Worm (Caenorhabditis elegans) whole organism, young adult: Measurements from ENCODE around the gene T24B8.7.

Source experiments
- B0019.2 ChIP-seq: fragments of 200-800 bp; sonication (Bioruptor generic); conservative IDR thresholded peaks from 2 replicates; pipeline ENCODE4 v1.3.6; 2022; ENCODE audit warnings: missing genetic modification reagents, missing genetic modification characterization, missing compliant biosample characterization
- B0035.1 ChIP-seq: sonication (generic microtip); optimal IDR thresholded peaks from 2 replicates; lab custom pipeline; 2016; ENCODE audit warnings: missing genetic modification characterization, mild to moderate bottlenecking, missing compliant biosample characterization, missing genotype, missing genetic modification reagents
- C06A6.2 ChIP-seq: fragments of 200-800 bp; sonication (Bioruptor generic); conservative IDR thresholded peaks from 2 replicates; pipeline ENCODE4 v1.3.6; 2022; ENCODE audit warnings: missing genetic modification characterization, missing compliant biosample characterization
- C17E4.6 ChIP-seq: fragments of 200-800 bp; sonication (Bioruptor generic); IDR thresholded peaks from 2 replicates; pipeline ENCODE4 v1.3.6; 2022; ENCODE audit warnings: missing genetic modification reagents, missing genetic modification characterization, missing compliant biosample characterization
- F37B4.10 ChIP-seq: fragments of 200-800 bp; sonication (Bioruptor generic); IDR thresholded peaks from 2 replicates; pipeline ENCODE4 v1.3.6; 2022; ENCODE audit warnings: missing genetic modification characterization, missing compliant biosample characterization
- F57C9.4 ChIP-seq: sonication (generic microtip); optimal IDR thresholded peaks from 2 replicates; lab custom pipeline; 2017; ENCODE audit warnings: mild to moderate bottlenecking, missing genetic modification characterization, missing compliant biosample characterization
- T07F8.4 ChIP-seq: sonication (generic microtip); optimal IDR thresholded peaks from 2 replicates; lab custom pipeline; 2016; ENCODE audit warnings: mild to moderate bottlenecking, missing genetic modification characterization, moderate library complexity, missing compliant biosample characterization
- Y53F4B.3 ChIP-seq: fragments of 200-800 bp; sonication (Bioruptor generic); IDR thresholded peaks from 2 replicates; pipeline ENCODE4 v1.3.6; 2022; ENCODE audit warnings: missing genetic modification reagents, missing genetic modification characterization, missing compliant biosample characterization
- Y56A3A.18 ChIP-seq: fragments of 200-800 bp; sonication (Bioruptor generic); IDR thresholded peaks from 2 replicates; pipeline ENCODE4 v1.3.6; 2022; ENCODE audit warnings: missing genetic modification reagents, missing genetic modification characterization, missing compliant biosample characterization
- ama-1 ChIP-seq, 3 experiments: fragments of 150-350 bp in 1 of 3; sonication (generic microtip) in 2 of 3; optimal IDR thresholded peaks; 2 replicates each; lab custom pipeline; 2014 to 2018; ENCODE audit warnings: missing biosample characterization in 2 of 3, missing genetic modification characterization in 2 of 3, missing genetic modification reagents in 2 of 3
- aptf-3 ChIP-seq: fragments of 200-800 bp; sonication (Bioruptor generic); IDR thresholded peaks from 2 replicates; pipeline ENCODE4 v1.3.6; 2022; ENCODE audit warnings: missing genetic modification characterization, missing compliant biosample characterization
- athp-1 ChIP-seq: sonication (generic microtip); optimal IDR thresholded peaks from 2 replicates; lab custom pipeline; 2017; ENCODE audit warnings: mild to moderate bottlenecking, missing genetic modification characterization, missing compliant biosample characterization
- cebp-2 ChIP-seq: fragments of 200-800 bp; sonication (Bioruptor generic); IDR thresholded peaks from 2 replicates; pipeline ENCODE4 v1.3.6; 2022; ENCODE audit warnings: missing genetic modification characterization, missing compliant biosample characterization
- chd-7 ChIP-seq: sonication (generic microtip); optimal IDR thresholded peaks from 2 replicates; lab custom pipeline; 2016; ENCODE audit warnings: mild to moderate bottlenecking, missing genetic modification characterization, moderate library complexity, missing compliant biosample characterization
- dpff-1 ChIP-seq: sonication (generic microtip); optimal IDR thresholded peaks from 2 replicates; lab custom pipeline; 2017; ENCODE audit warnings: mild to moderate bottlenecking, missing genetic modification characterization, missing compliant biosample characterization
- efl-1 ChIP-seq: fragments of 150-350 bp; optimal IDR thresholded peaks from 2 replicates; lab custom pipeline; 2014; ENCODE audit warnings: missing biosample characterization, missing genetic modification reagents, missing genetic modification characterization
- egl-18 ChIP-seq: fragments of 200-800 bp; sonication (Bioruptor generic); IDR thresholded peaks from 2 replicates; pipeline ENCODE4 v1.3.6; 2022; ENCODE audit warnings: missing genetic modification reagents, missing genetic modification characterization, missing compliant biosample characterization
- ets-4 ChIP-seq: fragments of 200-800 bp; sonication (Bioruptor generic); optimal IDR thresholded peaks from 2 replicates; lab custom pipeline; 2018; ENCODE audit warnings: mild to moderate bottlenecking, missing genetic modification characterization, missing compliant biosample characterization
- gei-17 ChIP-seq: fragments of 200-800 bp; sonication (Bioruptor generic); optimal IDR thresholded peaks from 2 replicates; lab custom pipeline; 2018; ENCODE audit warnings: mild to moderate bottlenecking, missing genetic modification characterization, missing compliant biosample characterization
- hmg-1.2 ChIP-seq: fragments of 200-800 bp; sonication (Bioruptor generic); IDR thresholded peaks from 2 replicates; pipeline ENCODE4 v1.3.6; 2022; ENCODE audit warnings: missing genetic modification reagents, missing genetic modification characterization, missing compliant biosample characterization
- hmg-20 ChIP-seq: fragments of 200-800 bp; sonication (Bioruptor generic); IDR thresholded peaks from 2 replicates; pipeline ENCODE4 v1.3.6; 2022; ENCODE audit warnings: missing genetic modification reagents, missing genetic modification characterization, missing compliant biosample characterization
- hrde-1 ChIP-seq: sonication (generic microtip); optimal IDR thresholded peaks from 2 replicates; lab custom pipeline; 2016; ENCODE audit warnings: missing genetic modification characterization, mild to moderate bottlenecking, missing compliant biosample characterization, moderate library complexity, missing genotype, missing genetic modification reagents, borderline replicate concordance
- let-607 ChIP-seq, 2 experiments: fragments of 200-800 bp in 1 of 2; sonication (Bioruptor generic) in 1 of 2; sonication (generic microtip) in 1 of 2; optimal IDR thresholded peaks; 2 replicates each; lab custom pipeline; 2016 to 2018; ENCODE audit warnings: mild to moderate bottlenecking in 2 of 2, missing compliant biosample characterization in 2 of 2, missing genetic modification characterization in 2 of 2, moderate library complexity in 2 of 2, missing genotype in 1 of 2
- lin-35 ChIP-seq, 3 experiments: fragments of 150-350 bp in 2 of 3; sonication (generic microtip) in 1 of 3; optimal IDR thresholded peaks; 2 replicates each; lab custom pipeline; 2014 to 2018; ENCODE audit warnings: missing biosample characterization in 3 of 3, missing genetic modification characterization in 3 of 3, missing genetic modification reagents in 3 of 3
- lir-1 ChIP-seq: fragments of 200-800 bp; sonication (Bioruptor generic); conservative IDR thresholded peaks from 2 replicates; pipeline ENCODE4 v1.3.6; 2022; ENCODE audit warnings: missing genetic modification reagents, missing genetic modification characterization, missing compliant biosample characterization
- lsy-27 ChIP-seq: sonication (generic microtip); optimal IDR thresholded peaks from 2 replicates; lab custom pipeline; 2017; ENCODE audit warnings: missing genetic modification characterization, mild to moderate bottlenecking, missing compliant biosample characterization, antibody characterized with exemption, missing genotype, borderline replicate concordance; ENCODE audit not compliant: insufficient read depth
- mes-4 ChIP-seq: sonication (generic microtip); optimal IDR thresholded peaks from 2 replicates; lab custom pipeline; 2016; ENCODE audit warnings: missing genotype, missing genetic modification characterization, missing compliant biosample characterization
- nhr-120 ChIP-seq: fragments of 200-800 bp; sonication (Bioruptor generic); IDR thresholded peaks from 2 replicates; pipeline ENCODE4 v1.3.6; 2022; ENCODE audit warnings: missing genetic modification characterization, missing compliant biosample characterization
- nhr-179 ChIP-seq: sonication (generic microtip); optimal IDR thresholded peaks from 2 replicates; lab custom pipeline; 2016; ENCODE audit warnings: mild to moderate bottlenecking, missing genetic modification characterization, missing compliant biosample characterization
- snpc-1.1 ChIP-seq: sonication (generic microtip); optimal IDR thresholded peaks from 2 replicates; lab custom pipeline; 2017; ENCODE audit warnings: missing genetic modification characterization, mild to moderate bottlenecking, missing compliant biosample characterization, antibody characterized with exemption, moderate library complexity, missing genotype, missing genetic modification reagents; ENCODE audit not compliant: insufficient read depth
- snpc-4 ChIP-seq, 5 experiments: fragments of 150-350 bp in 1 of 5; sonication (generic microtip) in 4 of 5; optimal IDR thresholded peaks; 2 replicates each; lab custom pipeline; 2014 to 2018; ENCODE audit warnings: missing genetic modification characterization in 5 of 5, missing biosample characterization in 3 of 5, antibody characterized with exemption in 2 of 5, mild to moderate bottlenecking in 2 of 5, missing compliant biosample characterization in 2 of 5, missing genotype in 2 of 5, moderate library complexity in 2 of 5, missing genetic modification reagents in 1 of 5
- tlf-1 ChIP-seq: fragments of 200-800 bp; sonication (Bioruptor generic); optimal IDR thresholded peaks from 2 replicates; lab custom pipeline; 2018; ENCODE audit warnings: mild to moderate bottlenecking, missing genetic modification characterization, missing compliant biosample characterization
- unc-62 ChIP-seq: fragments of 150-350 bp; optimal IDR thresholded peaks from 2 replicates; lab custom pipeline; 2014; ENCODE audit warnings: missing biosample characterization, missing genetic modification reagents, missing genetic modification characterization
- xnd-1 ChIP-seq: sonication (generic microtip); optimal IDR thresholded peaks from 2 replicates; lab custom pipeline; 2016; ENCODE audit warnings: missing genotype, missing genetic modification reagents, missing genetic modification characterization, missing compliant biosample characterization
- ztf-18 ChIP-seq: sonication (generic microtip); optimal IDR thresholded peaks from 2 replicates; lab custom pipeline; 2016; ENCODE audit warnings: missing genotype, mild to moderate bottlenecking, missing genetic modification characterization, missing compliant biosample characterization
- ztf-26 ChIP-seq: sonication (generic microtip); optimal IDR thresholded peaks from 2 replicates; lab custom pipeline; 2017; ENCODE audit warnings: missing genetic modification characterization, missing compliant biosample characterization
- ztf-3 ChIP-seq: fragments of 200-800 bp; sonication (Bioruptor generic); optimal IDR thresholded peaks from 2 replicates; lab custom pipeline; 2018; ENCODE audit warnings: mild to moderate bottlenecking, missing genetic modification characterization, missing compliant biosample characterization
- ztf-6 ChIP-seq: fragments of 200-800 bp; sonication (Bioruptor generic); IDR thresholded peaks from 2 replicates; pipeline ENCODE4 v1.3.6; 2022; ENCODE audit warnings: missing genetic modification reagents, missing genetic modification characterization, missing compliant biosample characterization

T24B8.7 gene

DNA sequence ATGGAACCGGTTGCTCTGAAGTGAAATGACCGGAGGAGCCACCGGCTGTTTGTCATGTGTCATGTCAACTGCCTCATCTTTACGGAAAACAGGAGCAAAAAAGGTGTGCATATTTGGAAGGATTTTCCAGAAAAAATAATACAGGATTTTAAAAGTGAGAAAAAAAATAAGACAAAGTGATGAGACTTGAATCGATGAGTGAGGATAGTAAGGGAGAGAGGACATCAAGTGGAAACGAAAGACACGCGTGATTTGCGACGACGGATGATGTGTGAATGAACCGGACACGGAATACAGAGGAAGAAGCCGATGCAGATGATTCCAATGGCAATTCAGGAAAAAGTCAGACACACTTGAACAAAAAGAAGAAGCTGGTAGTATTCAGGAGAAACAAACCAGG is 29.2 kb downstream of the T24B8.7 start:
- no peak for TF ChIP-seq ama-1 (optimal IDR thresholded peaks at IDR 0.05; lab: Kevin White, UChicago)
- TF ChIP-seq ama-1 (GFP tag; optimal IDR thresholded peaks at IDR 0.05; lab: Kevin White, UChicago): no peak
- no peak for TF ChIP-seq athp-1 (tag; lab: Kevin White, UChicago)
- TF ChIP-seq tlf-1 (GFP tag; lab: Kevin White, UChicago): no peak
- no peak for TF ChIP-seq xnd-1 (tag; lab: Kevin White, UChicago)
- no peak for TF ChIP-seq egl-18 (GFP tag; lab: Robert Waterston, UW)
- TF ChIP-seq nhr-120 (GFP tag; lab: Robert Waterston, UW): no peak
- no peak for TF ChIP-seq hmg-20 (GFP tag; lab: Robert Waterston, UW)
- no peak for TF ChIP-seq chd-7
- no peak for TF ChIP-seq ztf-3 (GFP tag; lab: Kevin White, UChicago)
- no peak for TF ChIP-seq efl-1 (GFP tag; lab: Kevin White, UChicago)

ce11 chrII:9021625-9022024 is 31.8 kb downstream of the T24B8.7 start:
- TF ChIP-seq let-607 (tag; optimal IDR thresholded peaks at IDR 0.05; lab: Kevin White, UChicago): no peak
- TF ChIP-seq egl-18 (GFP tag; lab: Robert Waterston, UW): no peak
- TF ChIP-seq lin-35 (GFP tag; optimal IDR thresholded peaks at IDR 0.05; lab: Kevin White, UChicago): no peak

DNA sequence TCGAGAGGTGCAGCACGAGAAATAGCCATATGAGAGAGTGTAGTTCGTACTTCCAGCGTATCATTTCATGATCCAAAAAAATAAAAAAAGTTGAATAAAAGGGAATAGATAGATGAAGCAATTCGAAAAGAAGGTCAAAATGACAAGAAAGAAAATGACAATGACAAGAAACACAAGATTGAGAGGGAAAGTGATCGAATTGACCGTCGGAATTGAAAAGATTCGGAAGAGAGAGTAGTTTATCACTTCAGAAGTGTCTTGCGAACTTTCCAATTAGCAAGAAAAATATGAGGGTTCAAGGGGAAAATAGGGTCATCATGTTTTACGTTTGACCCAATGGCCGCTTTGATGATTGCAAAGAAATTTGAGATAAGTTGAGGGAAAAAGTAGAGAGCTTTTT is 33.8 kb downstream of the T24B8.7 start, which contains the start of gene dep-1:
TSS of gene dep-1 (minus strand) at position 95 of the 400 bp plus-strand sequence.
- TF ChIP-seq F37B4.10 (GFP tag; lab: Robert Waterston, UW): no peak
- no peak for TF ChIP-seq T07F8.4 (tag; lab: Kevin White, UChicago)
- TF ChIP-seq snpc-1.1 (tag; lab: Kevin White, UChicago): no peak
- TF ChIP-seq cebp-2 (GFP tag; lab: Robert Waterston, UW): no peak
- TF ChIP-seq snpc-4 (GFP tag; optimal IDR thresholded peaks at IDR 0.05; lab: Kevin White, UChicago): no peak
- TF ChIP-seq snpc-4 (tag; optimal IDR thresholded peaks at IDR 0.05; lab: Kevin White, UChicago): no peak
- no peak for TF ChIP-seq ztf-6 (GFP tag; lab: Robert Waterston, UW)
- no peak for TF ChIP-seq egl-18 (GFP tag; lab: Robert Waterston, UW)
- no peak for TF ChIP-seq Y56A3A.18 (GFP tag; lab: Robert Waterston, UW)
- no peak for TF ChIP-seq B0035.1 (tag; lab: Kevin White, UChicago)
- TF ChIP-seq hrde-1 (tag; lab: Kevin White, UChicago): no peak
- TF ChIP-seq F57C9.4 (tag; lab: Kevin White, UChicago): no peak
- TF ChIP-seq lsy-27 (tag; lab: Kevin White, UChicago): no peak

DNA sequence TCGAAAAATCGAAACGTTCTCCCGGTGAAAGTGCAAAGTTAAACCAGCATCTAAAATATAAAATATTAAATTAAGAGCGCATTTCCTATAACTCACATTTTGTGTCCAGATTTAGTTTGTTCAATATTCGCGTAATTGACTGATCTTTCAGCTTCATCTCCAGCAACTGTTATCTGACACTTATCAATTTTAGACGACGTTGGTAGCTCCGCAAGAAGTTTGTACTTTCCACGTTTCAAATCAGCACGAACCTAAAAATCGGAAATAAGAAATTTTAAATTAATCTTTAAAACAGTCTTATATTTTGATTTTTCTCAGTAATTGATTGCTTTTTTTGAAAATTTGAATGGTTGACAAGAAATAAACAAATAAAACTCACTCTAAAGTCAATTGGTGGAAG is 35.8 kb downstream of the T24B8.7 start:
- TF ChIP-seq C06A6.2 (no peak), dpff-1 (no peak), mes-4 (tag; lab: Kevin White, UChicago) (no peak), let-607 (tag; optimal IDR thresholded peaks at IDR 0.05; lab: Kevin White, UChicago) (no peak), B0019.2 (GFP tag; lab: Robert Waterston, UW) (no peak), hmg-1.2 (GFP tag; lab: Robert Waterston, UW) (no peak), lir-1 (GFP tag; lab: Robert Waterston, UW) (no peak), unc-62 (GFP tag; lab: Kevin White, UChicago) (no peak), ztf-18 (no peak), lin-35 (GFP tag; optimal IDR thresholded peaks at IDR 0.05; lab: Kevin White, UChicago) (no peak), aptf-3 (no peak), B0035.1 (tag; lab: Kevin White, UChicago) (no peak), gei-17 (GFP tag; lab: Kevin White, UChicago) (no peak), nhr-179 (tag; lab: Kevin White, UChicago) (no peak), tlf-1 (GFP tag; lab: Kevin White, UChicago) (no peak), ets-4 (GFP tag; lab: Kevin White, UChicago) (no peak), ztf-26 (no peak), C17E4.6 (GFP tag; lab: Robert Waterston, UW) (no peak), Y53F4B.3 (GFP tag; lab: Robert Waterston, UW) (no peak)
